Fruit fly (Drosophila melanogaster) whole organism, embryonic: ENCODE results near the gene CG5568.

Source experiments
- BEAF-32 ChIP-seq: fragments of 200-800 bp; sonication (Bioruptor generic); optimal IDR thresholded peaks from 3 replicates; lab custom pipeline; 2017; ENCODE audit warnings: missing biosample characterization, missing genetic modification characterization, mild to moderate bottlenecking, moderate library complexity, missing genetic modification reagents
- Bgb ChIP-seq: fragments of 200-800 bp; sonication (Bioruptor generic); IDR thresholded peaks from 2 replicates; pipeline ENCODE4 v1.3.6; 2022; ENCODE audit warnings: missing biosample characterization, missing genetic modification characterization; ENCODE audit not compliant: partially characterized antibody
- CG10654 ChIP-seq: fragments of 200-800 bp; sonication (Bioruptor generic); optimal IDR thresholded peaks from 2 replicates; lab custom pipeline; 2016; ENCODE audit warnings: missing biosample characterization, missing genetic modification characterization
- CG10959 ChIP-seq: fragments of 200-800 bp; sonication (Bioruptor generic); IDR thresholded peaks from 2 replicates; pipeline ENCODE4 v1.3.6; 2022; ENCODE audit warnings: missing biosample characterization, missing genetic modification characterization
- CG10979 ChIP-seq: fragments of 200-800 bp; sonication (Bioruptor generic); optimal IDR thresholded peaks from 2 replicates; lab custom pipeline; 2018; ENCODE audit warnings: missing biosample characterization, mild to moderate bottlenecking, missing genetic modification characterization, moderate library complexity
- CG11398 ChIP-seq: fragments of 200-800 bp; sonication (Bioruptor generic); optimal IDR thresholded peaks from 2 replicates; lab custom pipeline; 2016; ENCODE audit warnings: missing biosample characterization, missing genetic modification characterization
- CG12155 ChIP-seq: fragments of 200-800 bp; sonication (Bioruptor generic); optimal IDR thresholded peaks from 3 replicates; lab custom pipeline; 2016; ENCODE audit warnings: missing biosample characterization, missing genetic modification characterization
- CG12659 ChIP-seq: fragments of 200-800 bp; sonication (Bioruptor generic); optimal IDR thresholded peaks from 3 replicates; lab custom pipeline; 2017; ENCODE audit warnings: mild to moderate bottlenecking, missing biosample characterization, missing genetic modification reagents, missing genetic modification characterization
- CG12744 ChIP-seq: fragments of 200-800 bp; sonication (Bioruptor generic); optimal IDR thresholded peaks from 2 replicates; lab custom pipeline; 2016; ENCODE audit warnings: missing biosample characterization, missing genetic modification characterization
- CG14050 ChIP-seq: fragments of 200-800 bp; sonication (Bioruptor generic); IDR thresholded peaks from 3 replicates; pipeline ENCODE4 v1.3.6; 2022; ENCODE audit warnings: missing biosample characterization, missing genetic modification characterization
- CG14667 ChIP-seq: fragments of 200-800 bp; sonication (Bioruptor generic); IDR thresholded peaks from 2 replicates; pipeline ENCODE4 v1.3.6; 2022; ENCODE audit warnings: missing biosample characterization, missing genetic modification characterization
- CG17612 ChIP-seq: fragments of 200-800 bp; sonication (Bioruptor generic); IDR thresholded peaks from 2 replicates; pipeline ENCODE4 v1.3.6; 2022; ENCODE audit warnings: missing biosample characterization, missing genetic modification characterization
- CG18011 ChIP-seq: fragments of 200-800 bp; sonication (Bioruptor generic); optimal IDR thresholded peaks from 2 replicates; lab custom pipeline; 2017; ENCODE audit warnings: missing biosample characterization, missing genetic modification characterization, mild to moderate bottlenecking, moderate library complexity, missing genotype
- CG1832 ChIP-seq: fragments of 200-800 bp; sonication (Bioruptor generic); optimal IDR thresholded peaks from 2 replicates; lab custom pipeline; 2017; ENCODE audit warnings: missing biosample characterization, mild to moderate bottlenecking, missing genetic modification characterization, inconsistent platforms
- CG31365 ChIP-seq: fragments of 200-800 bp; sonication (Bioruptor generic); optimal IDR thresholded peaks from 2 replicates; lab custom pipeline; 2018; ENCODE audit warnings: missing biosample characterization, mild to moderate bottlenecking, missing genetic modification characterization
- CG32767 ChIP-seq: fragments of 200-800 bp; sonication (Bioruptor generic); IDR thresholded peaks from 2 replicates; pipeline ENCODE4 v1.3.6; 2022; ENCODE audit warnings: missing biosample characterization, missing genetic modification characterization
- CG33213 ChIP-seq: fragments of 200-800 bp; sonication (Bioruptor generic); optimal IDR thresholded peaks from 3 replicates; lab custom pipeline; 2016; ENCODE audit warnings: missing biosample characterization, missing genetic modification characterization
- CG4360 ChIP-seq: fragments of 200-800 bp; sonication (Bioruptor generic); IDR thresholded peaks from 2 replicates; pipeline ENCODE4 v1.3.6; 2022; ENCODE audit warnings: missing biosample characterization, missing genetic modification characterization
- CG6175 ChIP-seq: fragments of 200-800 bp; sonication (Bioruptor generic); IDR thresholded peaks from 3 replicates; pipeline ENCODE4 v1.3.6; 2022; ENCODE audit warnings: missing biosample characterization, missing genetic modification characterization
- CG9609 ChIP-seq: fragments of 200-800 bp; sonication (Bioruptor generic); optimal IDR thresholded peaks from 3 replicates; lab custom pipeline; 2016; ENCODE audit warnings: missing biosample characterization, missing genetic modification characterization
- CG9932 ChIP-seq: fragments of 200-800 bp; sonication (Bioruptor generic); IDR thresholded peaks from 2 replicates; pipeline ENCODE4 v1.3.6; 2022; ENCODE audit warnings: missing biosample characterization, missing genetic modification characterization
- Camta ChIP-seq: fragments of 200-800 bp; sonication (Bioruptor generic); optimal IDR thresholded peaks from 2 replicates; lab custom pipeline; 2016; ENCODE audit warnings: missing biosample characterization, missing genetic modification characterization
- Dek ChIP-seq: fragments of 200-800 bp; sonication (Bioruptor generic); optimal IDR thresholded peaks from 3 replicates; lab custom pipeline; 2019; ENCODE audit warnings: missing biosample characterization, mild to moderate bottlenecking, missing genetic modification characterization, moderate library complexity
- Gug ChIP-seq: fragments of 200-800 bp; sonication (Bioruptor generic); IDR thresholded peaks from 4 replicates; pipeline ENCODE4 v1.3.6; 2022; ENCODE audit warnings: missing biosample characterization, missing genetic modification characterization
- HHEX ChIP-seq: fragments of 200-800 bp; sonication (Bioruptor generic); optimal IDR thresholded peaks from 3 replicates; lab custom pipeline; 2017; ENCODE audit warnings: missing biosample characterization, mild to moderate bottlenecking, missing genetic modification characterization, missing genetic modification reagents
- Lpt ChIP-seq: fragments of >200 bp; optimal IDR thresholded peaks from 2 replicates; lab custom pipeline; 2018; ENCODE audit warnings: missing biosample characterization, missing genetic modification characterization
- Myb ChIP-seq: fragments of 200-800 bp; sonication (Bioruptor generic); optimal IDR thresholded peaks from 2 replicates; lab custom pipeline; 2016; ENCODE audit warnings: missing biosample characterization, missing genetic modification characterization
- Pdp1 ChIP-seq, 2 experiments: fragments of 200-800 bp; sonication (Bioruptor generic); optimal IDR thresholded peaks; 3 replicates each; lab custom pipeline; 2016; ENCODE audit warnings: missing biosample characterization in 2 of 2, missing genetic modification characterization in 2 of 2, mild to moderate bottlenecking in 1 of 2, moderate library complexity in 1 of 2
- Sox102F ChIP-seq: fragments of 200-800 bp; sonication (Bioruptor generic); optimal IDR thresholded peaks from 2 replicates; lab custom pipeline; 2018; ENCODE audit warnings: missing biosample characterization, mild to moderate bottlenecking, missing genetic modification characterization, moderate library complexity
- Spps ChIP-seq: fragments of 200-800 bp; sonication (Bioruptor generic); optimal IDR thresholded peaks from 2 replicates; lab custom pipeline; 2018; ENCODE audit warnings: missing biosample characterization, mild to moderate bottlenecking, missing genetic modification characterization
- Sry-δ ChIP-seq: fragments of 200-800 bp; sonication (Bioruptor generic); optimal IDR thresholded peaks from 2 replicates; lab custom pipeline; 2016; ENCODE audit warnings: missing biosample characterization, missing genetic modification characterization
- al ChIP-seq: fragments of 200-800 bp; sonication (Bioruptor generic); IDR thresholded peaks from 2 replicates; pipeline ENCODE4 v1.3.6; 2022; ENCODE audit warnings: missing biosample characterization, missing genetic modification characterization
- ash1 ChIP-seq: fragments of 200-800 bp; sonication (Bioruptor generic); optimal IDR thresholded peaks from 2 replicates; lab custom pipeline; 2018; ENCODE audit warnings: missing biosample characterization, mild to moderate bottlenecking, missing genetic modification characterization
- cad ChIP-seq: fragments of >200 bp; optimal IDR thresholded peaks from 2 replicates; lab custom pipeline; 2017; ENCODE audit warnings: missing biosample characterization, missing genetic modification characterization
- danr ChIP-seq: fragments of 200-800 bp; sonication (Bioruptor generic); IDR thresholded peaks from 2 replicates; pipeline ENCODE4 v1.3.6; 2022; ENCODE audit warnings: missing biosample characterization, missing genetic modification characterization
- dmrt99B ChIP-seq: fragments of 200-800 bp; sonication (Bioruptor generic); optimal IDR thresholded peaks from 2 replicates; lab custom pipeline; 2018; ENCODE audit warnings: missing biosample characterization, mild to moderate bottlenecking, missing genetic modification characterization, moderate library complexity
- fd102C ChIP-seq: fragments of 200-800 bp; sonication (Bioruptor generic); optimal IDR thresholded peaks from 2 replicates; lab custom pipeline; 2018; ENCODE audit warnings: missing biosample characterization, mild to moderate bottlenecking, missing genetic modification characterization, moderate library complexity
- fru ChIP-seq: fragments of >200 bp; optimal IDR thresholded peaks from 2 replicates; lab custom pipeline; 2017
- ftz-f1 ChIP-seq: fragments of 200-800 bp; sonication (Bioruptor generic); optimal IDR thresholded peaks from 2 replicates; lab custom pipeline; 2016; ENCODE audit warnings: missing biosample characterization, missing genetic modification characterization
- gem ChIP-seq: fragments of 200-800 bp; sonication (Bioruptor generic); optimal IDR thresholded peaks from 2 replicates; lab custom pipeline; 2019; ENCODE audit warnings: missing biosample characterization, mild to moderate bottlenecking, missing genetic modification characterization, moderate library complexity
- hkb ChIP-seq, 2 experiments: fragments of 200-800 bp in 1 of 2; fragments of >200 bp in 1 of 2; sonication (Bioruptor generic) in 1 of 2; IDR thresholded peaks in 1 of 2; optimal IDR thresholded peaks in 1 of 2; 2 replicates each; pipeline versions ENCODE4 v1.3.6 to Lab custom; 2017 to 2022; ENCODE audit warnings: missing biosample characterization in 1 of 2, missing genetic modification characterization in 1 of 2
- lmd ChIP-seq: fragments of 200-800 bp; sonication (Bioruptor generic); IDR thresholded peaks from 2 replicates; pipeline ENCODE4 v1.3.6; 2022; ENCODE audit warnings: missing biosample characterization, missing genetic modification characterization
- mirr ChIP-seq: fragments of 200-800 bp; sonication (Bioruptor generic); optimal IDR thresholded peaks from 3 replicates; lab custom pipeline; 2018; ENCODE audit warnings: missing biosample characterization, mild to moderate bottlenecking, missing genetic modification characterization
- pnt ChIP-seq: fragments of 200-800 bp; sonication (Bioruptor generic); optimal IDR thresholded peaks from 3 replicates; lab custom pipeline; 2016; ENCODE audit warnings: missing biosample characterization, missing genetic modification characterization
- pum ChIP-seq: fragments of 200-800 bp; sonication (Bioruptor generic); optimal IDR thresholded peaks from 2 replicates; lab custom pipeline; 2016; ENCODE audit warnings: missing biosample characterization, missing genetic modification characterization
- schlank ChIP-seq: fragments of 200-800 bp; sonication (Bioruptor generic); optimal IDR thresholded peaks from 2 replicates; lab custom pipeline; 2018; ENCODE audit warnings: missing biosample characterization, mild to moderate bottlenecking, missing genetic modification characterization
- sens ChIP-seq: fragments of 200-800 bp; sonication (Bioruptor generic); peaks from one replicate; lab custom pipeline; 2016; ENCODE audit warnings: missing biosample characterization, missing genetic modification characterization
- tio ChIP-seq: fragments of 200-800 bp; sonication (Bioruptor generic); optimal IDR thresholded peaks from 2 replicates; lab custom pipeline; 2017; ENCODE audit warnings: missing biosample characterization, missing genetic modification characterization, inconsistent platforms
- vfl ChIP-seq: fragments of 200-800 bp; sonication (Bioruptor generic); optimal IDR thresholded peaks from 2 replicates; lab custom pipeline; 2016; ENCODE audit warnings: missing biosample characterization, missing genetic modification characterization
- wor ChIP-seq: fragments of 200-800 bp; sonication (Bioruptor generic); IDR thresholded peaks from 2 replicates; pipeline ENCODE4 v1.3.6; 2022; ENCODE audit warnings: missing biosample characterization, missing genetic modification characterization

Gene CG5568

DNA sequence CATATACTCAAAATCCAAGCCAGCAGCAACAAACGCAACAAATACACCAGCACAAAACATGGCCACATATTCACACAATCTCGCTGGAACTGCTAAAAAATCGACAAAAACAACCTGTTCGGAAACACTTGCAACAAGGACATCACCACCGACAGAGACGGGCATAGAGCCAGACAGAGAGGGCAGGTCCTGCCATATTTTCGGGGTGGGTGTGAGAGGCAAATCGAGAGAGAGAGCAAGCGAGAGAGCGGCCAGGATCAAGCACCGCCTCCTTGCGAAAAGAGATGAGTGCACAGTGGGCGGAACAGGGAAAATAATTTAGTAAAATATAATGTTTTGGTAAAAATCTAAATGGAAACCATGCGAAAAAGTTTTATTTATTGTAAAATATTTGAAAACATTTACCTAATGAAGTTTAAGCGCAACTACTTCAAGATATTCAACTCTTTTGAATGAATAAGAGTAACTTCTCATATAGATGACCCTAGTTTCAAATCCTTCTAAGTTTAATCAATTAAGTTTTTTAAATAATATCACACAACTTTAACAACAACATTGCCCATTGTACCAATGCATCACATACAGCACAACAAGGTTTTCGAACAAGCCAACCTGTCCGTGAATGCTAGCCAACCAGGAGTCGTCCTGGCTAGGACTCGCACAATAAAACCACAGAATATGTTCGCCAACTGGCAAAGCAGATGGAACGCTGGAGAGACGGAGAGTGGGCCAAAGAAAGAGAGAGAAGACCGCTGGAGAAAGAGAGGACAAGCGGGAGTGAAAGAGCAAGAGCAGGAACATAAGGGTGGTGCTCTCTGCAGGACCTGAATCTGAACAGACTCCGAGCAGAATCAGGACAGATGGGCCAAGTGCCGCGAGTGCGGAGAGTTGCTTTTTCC is 10.3 kb downstream of the CG5568 start (continued):
- no peak for TF ChIP-seq CG4360 (GFP tag; lab: Robert Waterston, UW)
- TF ChIP-seq mirr (GFP tag; lab: Kevin White, UChicago): no peak
- TF ChIP-seq ash1 (GFP tag; lab: Kevin White, UChicago): no peak
- peak; percentile 47 for TF ChIP-seq tio (GFP tag; lab: Kevin White, UChicago)
- TF ChIP-seq Lpt (GFP tag; lab: Kevin White, UChicago): no peak
- TF ChIP-seq CG18011: no peak
- peak; percentile 62; the same call in 1 of the 2 replicates for TF ChIP-seq CG32767
- no peak for TF ChIP-seq pum (GFP tag; lab: Kevin White, UChicago)
- TF ChIP-seq CG17612 (GFP tag; lab: Robert Waterston, UW): no peak
- peak; percentile 7 for TF ChIP-seq Myb
- TF ChIP-seq HHEX: no peak
- peak; percentile 97 for TF ChIP-seq sens
- no peak for TF ChIP-seq Dek (tag; lab: Kevin White, UChicago)
- TF ChIP-seq dmrt99B (tag; lab: Kevin White, UChicago): peak; percentile 82
- peak; percentile 61 for TF ChIP-seq CG9609
- no peak for TF ChIP-seq hkb (optimal IDR thresholded peaks at IDR 0.05; lab: Kevin White, UChicago)
- TF ChIP-seq hkb (GFP tag; IDR thresholded peaks at IDR 0.05; lab: Robert Waterston, UW): no peak
- TF ChIP-seq Bgb (GFP tag; lab: Robert Waterston, UW): no peak
- no peak for TF ChIP-seq CG10959 (GFP tag; lab: Robert Waterston, UW)
- TF ChIP-seq Camta (GFP tag; lab: Kevin White, UChicago): peak; percentile 55
- no peak for TF ChIP-seq lmd (GFP tag; lab: Robert Waterston, UW)
- TF ChIP-seq cad: no peak
- TF ChIP-seq Pdp1 (GFP tag; optimal IDR thresholded peaks at IDR 0.05; lab: Kevin White, UChicago): no peak
- TF ChIP-seq danr (GFP tag; lab: Robert Waterston, UW): peak; percentile 41; the same call in 1 of the 2 replicates
- TF ChIP-seq ftz-f1 (GFP tag; lab: Kevin White, UChicago): no peak
- TF ChIP-seq CG12659: peak; percentile 68
- TF ChIP-seq pnt (GFP tag; lab: Kevin White, UChicago): no peak
- no peak for TF ChIP-seq CG14050 (GFP tag; lab: Robert Waterston, UW)
- TF ChIP-seq vfl (GFP tag; lab: Kevin White, UChicago): no peak
- no peak for TF ChIP-seq CG10654
- TF ChIP-seq fru (lab: Kevin White, UChicago): no peak
- no peak for TF ChIP-seq Sry-δ (GFP tag; lab: Kevin White, UChicago)
- peak; percentile 21 for TF ChIP-seq CG11398 (GFP tag; lab: Kevin White, UChicago)
- no peak for TF ChIP-seq al (GFP tag; lab: Robert Waterston, UW)
- TF ChIP-seq CG14667 (GFP tag; lab: Robert Waterston, UW): no peak
- peak; percentile 30 for TF ChIP-seq fd102C (GFP tag; lab: Kevin White, UChicago)
- TF ChIP-seq CG10979 (tag; lab: Kevin White, UChicago): peak; percentile 29
- no peak for TF ChIP-seq CG9932
- peak; percentile 77 for TF ChIP-seq gem
- peak; percentile 46; the same call in 1 of the 2 replicates for TF ChIP-seq wor (GFP tag; lab: Robert Waterston, UW)
- no peak for TF ChIP-seq Spps (tag; lab: Kevin White, UChicago)
- TF ChIP-seq CG12744: peak; percentile 38
- TF ChIP-seq Gug (GFP tag; lab: Robert Waterston, UW): no peak
- no peak for TF ChIP-seq CG6175 (GFP tag; lab: Robert Waterston, UW)
- TF ChIP-seq CG12155 (GFP tag; lab: Kevin White, UChicago): no peak
- peak; percentile 49 for TF ChIP-seq Sox102F (GFP tag; lab: Kevin White, UChicago)
- no peak for TF ChIP-seq CG33213 (GFP tag; lab: Kevin White, UChicago)
- TF ChIP-seq BEAF-32 (GFP tag; lab: Kevin White, UChicago): no peak
- TF ChIP-seq CG1832 (GFP tag; lab: Kevin White, UChicago): peak; percentile 86
- no peak for TF ChIP-seq schlank (tag; lab: Kevin White, UChicago)
- TF ChIP-seq CG31365 (tag; lab: Kevin White, UChicago): no peak
